Worm (Caenorhabditis elegans): Measurements from ENCODE around the gene clh-5.

DNA sequence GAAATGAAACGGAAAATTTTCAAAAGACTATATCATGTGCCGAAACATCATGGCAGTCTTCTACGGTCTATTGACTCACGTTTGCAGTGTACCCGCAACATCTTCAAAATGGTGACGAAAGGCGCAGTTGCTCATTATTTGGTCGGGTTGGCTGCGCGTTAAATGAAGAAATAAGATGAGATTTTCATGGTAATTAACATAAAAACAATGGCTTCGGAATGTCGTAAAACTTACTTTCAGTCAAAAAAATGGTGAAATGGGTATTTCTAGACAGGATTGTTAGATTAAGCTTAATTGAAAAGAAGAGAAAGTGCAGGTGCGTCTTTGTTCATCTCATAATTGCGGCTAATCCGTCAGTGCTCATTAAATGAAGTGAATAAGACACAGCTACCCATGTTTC lies 44.8 kb downstream of the clh-5 start, which contains the start of gene T24B8.7:
- TF ChIP-seq lag-1 (GFP tag; IDR thresholded peaks at IDR 0.05) (no peak), bed-2 (GFP tag; IDR thresholded peaks at IDR 0.05) (no peak), nhr-179 (tag; optimal IDR thresholded peaks at IDR 0.05) (no peak), aptf-2 (GFP tag; conservative IDR thresholded peaks at IDR 0.05) (no peak), him-1 (tag; optimal IDR thresholded peaks at IDR 0.05) (no peak)
